Worm (Caenorhabditis elegans) whole organism, L4 larva: ENCODE results near the gene F53F1.2.

Experiments
- ces-1 ChIP-seq: fragments of 150-350 bp; sonication (generic microtip); optimal IDR thresholded peaks from 4 replicates; lab custom pipeline; 2014; ENCODE audit warnings: missing biosample characterization, missing genetic modification reagents, missing genetic modification characterization
- zag-1 ChIP-seq: fragments of 150-350 bp; optimal IDR thresholded peaks from 2 replicates; lab custom pipeline; 2014; ENCODE audit warnings: missing biosample characterization, missing genetic modification characterization

DNA sequence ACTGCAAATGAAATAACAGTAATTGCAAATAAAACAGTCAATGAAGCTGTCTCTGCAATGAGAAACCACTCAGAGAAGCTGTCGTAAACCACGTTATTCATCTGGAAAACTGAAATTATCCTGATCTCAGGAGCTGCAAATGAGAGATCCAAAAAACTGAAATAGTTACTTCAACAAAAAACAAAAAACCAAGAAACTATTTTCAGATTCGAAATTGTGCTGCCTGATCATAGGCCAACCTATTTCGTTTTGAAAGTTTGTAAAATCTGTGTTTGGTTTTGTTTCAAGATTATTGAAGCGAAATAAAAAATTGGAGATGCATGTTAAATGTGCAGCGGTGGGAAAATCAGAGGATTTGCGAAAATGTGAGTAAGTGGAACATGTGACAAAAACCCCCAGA lies 14.0 kb downstream of the F53F1.2 start, which contains the start of gene srv-8:
- TF ChIP-seq zag-1 (tag; lab: Kevin White, UChicago) (no peak), ces-1 (GFP tag; lab: Kevin White, UChicago) (no peak)
